Fruit fly (Drosophila melanogaster) whole organism, embryonic: ENCODE data around the gene Spn27A.
A peak's percentile ranks its signal among the peaks of the same experiment; 100 is the strongest.

Source experiments
- Antp ChIP-seq: fragments of 200-800 bp; sonication (Bioruptor generic); optimal IDR thresholded peaks from 3 replicates; lab custom pipeline; 2016; ENCODE audit warnings: missing biosample characterization, missing genetic modification characterization
- Atf-2 ChIP-seq: fragments of 200-800 bp; sonication (Bioruptor generic); optimal IDR thresholded peaks from 2 replicates; lab custom pipeline; 2016; ENCODE audit warnings: missing biosample characterization, missing genetic modification characterization
- Atf6 ChIP-seq: fragments of 200-800 bp; sonication (Bioruptor generic); IDR thresholded peaks from 2 replicates; pipeline ENCODE4 v1.3.6; 2022; ENCODE audit warnings: missing biosample characterization, missing genetic modification characterization
- CG10274 ChIP-seq: fragments of 200-800 bp; sonication (Bioruptor generic); optimal IDR thresholded peaks from 3 replicates; lab custom pipeline; 2017; ENCODE audit warnings: missing biosample characterization, mild to moderate bottlenecking, missing genetic modification characterization
- CG11456 ChIP-seq: fragments of 200-800 bp; sonication (Bioruptor generic); IDR thresholded peaks from 3 replicates; pipeline ENCODE4 v1.3.6; 2022; ENCODE audit warnings: missing biosample characterization, missing genetic modification characterization
- CG11696 ChIP-seq: fragments of 200-800 bp; sonication (Bioruptor generic); IDR thresholded peaks from 2 replicates; pipeline ENCODE4 v1.3.6; 2022; ENCODE audit warnings: missing biosample characterization, missing genetic modification characterization
- CG12744 ChIP-seq: fragments of 200-800 bp; sonication (Bioruptor generic); optimal IDR thresholded peaks from 2 replicates; lab custom pipeline; 2016; ENCODE audit warnings: missing biosample characterization, missing genetic modification characterization
- CG1529 ChIP-seq: fragments of 200-800 bp; sonication (Bioruptor generic); optimal IDR thresholded peaks from 3 replicates; lab custom pipeline; 2018; ENCODE audit warnings: missing biosample characterization, missing genetic modification characterization
- CG16815 ChIP-seq: fragments of 200-800 bp; sonication (Bioruptor generic); optimal IDR thresholded peaks from 3 replicates; lab custom pipeline; 2017; ENCODE audit warnings: missing biosample characterization, mild to moderate bottlenecking, missing genetic modification characterization
- CG2120 ChIP-seq: fragments of 200-800 bp; sonication (Bioruptor generic); optimal IDR thresholded peaks from 3 replicates; lab custom pipeline; 2016; ENCODE audit warnings: missing biosample characterization, missing genetic modification characterization
- CG31388 ChIP-seq: fragments of 200-800 bp; sonication (Bioruptor generic); optimal IDR thresholded peaks from 2 replicates; lab custom pipeline; 2016; ENCODE audit warnings: missing biosample characterization, missing genetic modification characterization
- CG4360 ChIP-seq: fragments of 200-800 bp; sonication (Bioruptor generic); IDR thresholded peaks from 2 replicates; pipeline ENCODE4 v1.3.6; 2022; ENCODE audit warnings: missing biosample characterization, missing genetic modification characterization
- CG4730 ChIP-seq: fragments of 200-800 bp; sonication (Bioruptor generic); IDR thresholded peaks from 2 replicates; pipeline ENCODE4 v1.3.6; 2022; ENCODE audit warnings: missing biosample characterization, missing genetic modification characterization
- CG6254 ChIP-seq: fragments of 200-800 bp; sonication (Bioruptor generic); optimal IDR thresholded peaks from 3 replicates; lab custom pipeline; 2017; ENCODE audit warnings: mild to moderate bottlenecking, missing biosample characterization, missing genetic modification reagents, missing genetic modification characterization
- CG6272 ChIP-seq: fragments of 200-800 bp; sonication (Bioruptor generic); IDR thresholded peaks from 2 replicates; pipeline ENCODE4 v1.3.6; 2022; ENCODE audit warnings: missing biosample characterization, missing genetic modification characterization
- CG6854 ChIP-seq: fragments of 200-800 bp; sonication (Bioruptor generic); optimal IDR thresholded peaks from 3 replicates; lab custom pipeline; 2017; ENCODE audit warnings: missing biosample characterization, mild to moderate bottlenecking, missing genetic modification characterization
- CG7357 ChIP-seq: fragments of 200-800 bp; sonication (Bioruptor generic); IDR thresholded peaks from 3 replicates; pipeline ENCODE4 v1.3.6; 2022; ENCODE audit warnings: missing biosample characterization, missing genetic modification characterization
- CG7839 ChIP-seq: fragments of 200-800 bp; sonication (Bioruptor generic); optimal IDR thresholded peaks from 3 replicates; lab custom pipeline; 2018; ENCODE audit warnings: missing biosample characterization, mild to moderate bottlenecking, missing genetic modification characterization, moderate library complexity
- CG8290 ChIP-seq, 3 experiments: fragments of 200-800 bp; sonication (Bioruptor generic); optimal IDR thresholded peaks; 2 replicates each; lab custom pipeline; 2016 to 2019; ENCODE audit warnings: missing biosample characterization in 3 of 3, missing genetic modification characterization in 3 of 3, mild to moderate bottlenecking in 2 of 3, moderate library complexity in 1 of 3
- CG9932 ChIP-seq: fragments of 200-800 bp; sonication (Bioruptor generic); IDR thresholded peaks from 2 replicates; pipeline ENCODE4 v1.3.6; 2022; ENCODE audit warnings: missing biosample characterization, missing genetic modification characterization
- Chrac-16 ChIP-seq: fragments of 200-800 bp; sonication (Bioruptor generic); optimal IDR thresholded peaks from 3 replicates; lab custom pipeline; 2016; ENCODE audit warnings: missing biosample characterization, missing genetic modification characterization
- CrebB ChIP-seq: fragments of 200-800 bp; sonication (Bioruptor generic); optimal IDR thresholded peaks from 3 replicates; lab custom pipeline; 2018; ENCODE audit warnings: missing biosample characterization, mild to moderate bottlenecking, missing genetic modification characterization
- D ChIP-seq, 2 experiments: fragments of 200-800 bp in 1 of 2; fragments of >200 bp in 1 of 2; sonication (Bioruptor generic) in 1 of 2; optimal IDR thresholded peaks; 2 replicates in 1 of 2; 3 replicates in 1 of 2; lab custom pipeline; 2017; ENCODE audit warnings: mild to moderate bottlenecking in 1 of 2, missing biosample characterization in 1 of 2, missing genetic modification characterization in 1 of 2, missing genetic modification reagents in 1 of 2
- Dad ChIP-seq: fragments of 200-800 bp; sonication (Bioruptor generic); optimal IDR thresholded peaks from 3 replicates; lab custom pipeline; 2016; ENCODE audit warnings: missing biosample characterization, missing genetic modification characterization
- ERR ChIP-seq: fragments of 200-800 bp; sonication (Bioruptor generic); optimal IDR thresholded peaks from 2 replicates; lab custom pipeline; 2016; ENCODE audit warnings: missing biosample characterization, missing genetic modification characterization
- Hmx ChIP-seq: fragments of 200-800 bp; sonication (Bioruptor generic); optimal IDR thresholded peaks from 2 replicates; lab custom pipeline; 2016; ENCODE audit warnings: missing biosample characterization, missing genetic modification characterization
- NK7.1 ChIP-seq: fragments of 200-800 bp; sonication (Bioruptor generic); optimal IDR thresholded peaks from 3 replicates; lab custom pipeline; 2016; ENCODE audit warnings: missing biosample characterization, missing genetic modification characterization
- Nf-YA ChIP-seq: fragments of 200-800 bp; sonication (Bioruptor generic); IDR thresholded peaks from 2 replicates; pipeline ENCODE4 v1.3.6; 2022; ENCODE audit warnings: missing biosample characterization, missing genetic modification characterization
- Six4 ChIP-seq: fragments of 200-800 bp; sonication (Bioruptor generic); optimal IDR thresholded peaks from 2 replicates; lab custom pipeline; 2016; ENCODE audit warnings: missing biosample characterization, missing genetic modification characterization
- Spps ChIP-seq: fragments of 200-800 bp; sonication (Bioruptor generic); optimal IDR thresholded peaks from 2 replicates; lab custom pipeline; 2018; ENCODE audit warnings: missing biosample characterization, mild to moderate bottlenecking, missing genetic modification characterization
- aop ChIP-seq: fragments of 200-800 bp; sonication (Bioruptor generic); IDR thresholded peaks from 2 replicates; pipeline ENCODE4 v1.3.6; 2022; ENCODE audit warnings: missing biosample characterization, missing genetic modification characterization
- chif ChIP-seq, 2 experiments: fragments of 200-800 bp; sonication (Bioruptor generic); optimal IDR thresholded peaks; 3 replicates each; lab custom pipeline; 2016; ENCODE audit warnings: missing biosample characterization in 2 of 2, missing genetic modification characterization in 2 of 2
- dysf ChIP-seq: fragments of 200-800 bp; sonication (Bioruptor generic); IDR thresholded peaks from 3 replicates; pipeline ENCODE4 v1.3.6; 2022; ENCODE audit warnings: missing biosample characterization, missing genetic modification characterization
- emc ChIP-seq: fragments of 200-800 bp; sonication (Bioruptor generic); optimal IDR thresholded peaks from 2 replicates; lab custom pipeline; 2016; ENCODE audit warnings: missing biosample characterization, missing genetic modification characterization
- gro ChIP-seq: fragments of 200-800 bp; sonication (Bioruptor generic); optimal IDR thresholded peaks from 2 replicates; lab custom pipeline; 2016; ENCODE audit warnings: missing biosample characterization, missing genetic modification characterization
- gt ChIP-seq: fragments of 200-800 bp; sonication (Bioruptor generic); IDR thresholded peaks from 2 replicates; pipeline ENCODE4 v1.3.6; 2022; ENCODE audit warnings: missing biosample characterization, missing genetic modification characterization
- her ChIP-seq: fragments of 200-800 bp; sonication (Bioruptor generic); optimal IDR thresholded peaks from 2 replicates; lab custom pipeline; 2016; ENCODE audit warnings: missing biosample characterization, missing genetic modification characterization
- inv ChIP-seq: fragments of 200-800 bp; sonication (Bioruptor generic); IDR thresholded peaks from 2 replicates; pipeline ENCODE4 v1.3.6; 2022; ENCODE audit warnings: missing biosample characterization, missing genetic modification characterization; ENCODE audit not compliant: partially characterized antibody
- jigr1 ChIP-seq: fragments of 200-800 bp; sonication (Bioruptor generic); IDR thresholded peaks from 3 replicates; pipeline ENCODE4 v1.3.6; 2022; ENCODE audit warnings: missing biosample characterization, missing genetic modification characterization
- kah ChIP-seq: fragments of 200-800 bp; sonication (Bioruptor generic); optimal IDR thresholded peaks from 2 replicates; lab custom pipeline; 2018; ENCODE audit warnings: missing biosample characterization, mild to moderate bottlenecking, missing genetic modification characterization
- nerfin-1 ChIP-seq: fragments of 200-800 bp; sonication (Bioruptor generic); optimal IDR thresholded peaks from 3 replicates; lab custom pipeline; 2019; ENCODE audit warnings: missing biosample characterization, mild to moderate bottlenecking, missing genetic modification characterization, moderate library complexity
- org-1 ChIP-seq: fragments of 200-800 bp; sonication (Bioruptor generic); optimal IDR thresholded peaks from 2 replicates; lab custom pipeline; 2017; ENCODE audit warnings: missing biosample characterization, missing genetic modification characterization
- repo ChIP-seq: fragments of 200-800 bp; sonication (Bioruptor generic); optimal IDR thresholded peaks from 2 replicates; lab custom pipeline; 2016; ENCODE audit warnings: missing biosample characterization, missing genetic modification characterization
- sc ChIP-seq, 3 experiments: fragments of >200 bp in 2 of 3; fragments of 200-800 bp in 1 of 3; sonication (Bioruptor generic) in 1 of 3; optimal IDR thresholded peaks; 2 replicates in 2 of 3; 3 replicates in 1 of 3; lab custom pipeline; 2017; ENCODE audit warnings: mild to moderate bottlenecking in 1 of 3, missing biosample characterization in 1 of 3, missing genetic modification characterization in 1 of 3, missing genetic modification reagents in 1 of 3
- sd ChIP-seq: fragments of 200-800 bp; sonication (Bioruptor generic); optimal IDR thresholded peaks from 3 replicates; lab custom pipeline; 2018; ENCODE audit warnings: missing biosample characterization, mild to moderate bottlenecking, missing genetic modification characterization, moderate library complexity
- stwl ChIP-seq: fragments of 200-800 bp; sonication (Bioruptor generic); optimal IDR thresholded peaks from 3 replicates; lab custom pipeline; 2018; ENCODE audit warnings: missing biosample characterization, mild to moderate bottlenecking, missing genetic modification characterization, moderate library complexity
- tll ChIP-seq, 2 experiments: fragments of 200-800 bp in 1 of 2; fragments of >200 bp in 1 of 2; sonication (Bioruptor generic) in 1 of 2; optimal IDR thresholded peaks; 2 replicates each; lab custom pipeline; 2017 to 2019; ENCODE audit warnings: missing biosample characterization in 2 of 2, missing genetic modification characterization in 2 of 2, mild to moderate bottlenecking in 1 of 2, moderate library complexity in 1 of 2
- twi ChIP-seq: fragments of 200-800 bp; optimal IDR thresholded peaks from 2 replicates; lab custom pipeline; 2019; ENCODE audit warnings: missing biosample characterization, mild to moderate bottlenecking, missing genetic modification characterization, moderate library complexity
- vfl ChIP-seq: fragments of 200-800 bp; sonication (Bioruptor generic); optimal IDR thresholded peaks from 2 replicates; lab custom pipeline; 2016; ENCODE audit warnings: missing biosample characterization, missing genetic modification characterization
- zen ChIP-seq: fragments of 200-800 bp; sonication (Bioruptor generic); optimal IDR thresholded peaks from 3 replicates; lab custom pipeline; 2018; ENCODE audit warnings: missing biosample characterization, mild to moderate bottlenecking, missing genetic modification characterization, moderate library complexity

Gene Spn27A

dm6 chr2L:6648163-6648628 is 25.0 kb downstream of the Spn27A start (continued):
- peak; percentile 92 for TF ChIP-seq twi
- TF ChIP-seq org-1 (GFP tag; lab: Kevin White, UChicago) = peak; percentile 94
- peak; percentile 80 for TF ChIP-seq CG6272
- TF ChIP-seq NK7.1 = peak; percentile 70
- peak; percentile 86 for TF ChIP-seq CG4730 (GFP tag; lab: Robert Waterston, UW)
- peak; percentile 84 for TF ChIP-seq repo (GFP tag; lab: Kevin White, UChicago)
- peak; percentile 86 for TF ChIP-seq emc (GFP tag; lab: Kevin White, UChicago)
- TF ChIP-seq D (optimal IDR thresholded peaks at IDR 0.05; lab: Kevin White, UChicago) = no peak
- TF ChIP-seq D (GFP tag; optimal IDR thresholded peaks at IDR 0.05; lab: Kevin White, UChicago) = peak; percentile 93
- TF ChIP-seq ERR (GFP tag; lab: Kevin White, UChicago) = peak; percentile 81
- TF ChIP-seq sd (tag; lab: Kevin White, UChicago) = peak; percentile 87
- peak; percentile 89 for TF ChIP-seq kah (GFP tag; lab: Kevin White, UChicago)
- peak; percentile 75 for TF ChIP-seq CG11696 (GFP tag; lab: Robert Waterston, UW)
- peak; percentile 87 for TF ChIP-seq Atf-2 (GFP tag; lab: Kevin White, UChicago)
- TF ChIP-seq Antp (GFP tag; lab: Kevin White, UChicago) = peak; percentile 86
- peak; percentile 82 for TF ChIP-seq jigr1
- peak; percentile 92 for TF ChIP-seq CG12744 (GFP tag; lab: Kevin White, UChicago)
- TF ChIP-seq Atf6 = peak; percentile 96
- peak; percentile 65 for TF ChIP-seq Nf-YA (GFP tag; lab: Robert Waterston, UW)
- TF ChIP-seq CG9932 (GFP tag; lab: Robert Waterston, UW) = peak; percentile 93
- peak; percentile 97 for TF ChIP-seq CG7839 (tag; lab: Kevin White, UChicago)
- peak; percentile 87 for TF ChIP-seq zen (tag; lab: Kevin White, UChicago)
- TF ChIP-seq vfl = peak; percentile 91
- no peak for TF ChIP-seq aop (GFP tag; lab: Robert Waterston, UW)
- peak; percentile 87 for TF ChIP-seq CG10274 (GFP tag; lab: Kevin White, UChicago)
- TF ChIP-seq her = peak; percentile 81
- TF ChIP-seq gro = peak; percentile 92
- TF ChIP-seq CG8290 (GFP tag; optimal IDR thresholded peaks at IDR 0.05; lab: Kevin White, UChicago) = peak; percentile 89
- peak; percentile 88 to 92 for TF ChIP-seq CG8290 (tag; optimal IDR thresholded peaks at IDR 0.05; lab: Kevin White, UChicago)
- peak; percentile 88 for TF ChIP-seq CG7357
- no peak; the same call in 1 of the 2 replicates for TF ChIP-seq CG4360 (GFP tag; lab: Robert Waterston, UW)
- TF ChIP-seq CG1529 = peak; percentile 89
- TF ChIP-seq Hmx = peak; percentile 86
- peak; percentile 95 for TF ChIP-seq dysf (GFP tag; lab: Robert Waterston, UW)
- peak; percentile 91 for TF ChIP-seq CrebB
- peak; percentile 89 for TF ChIP-seq chif (GFP tag; optimal IDR thresholded peaks at IDR 0.05; lab: Kevin White, UChicago)
- no peak for TF ChIP-seq sc (optimal IDR thresholded peaks at IDR 0.05; lab: Kevin White, UChicago)
- peak; percentile 88 for TF ChIP-seq sc (GFP tag; optimal IDR thresholded peaks at IDR 0.05; lab: Kevin White, UChicago)
- TF ChIP-seq CG11456 (GFP tag; lab: Robert Waterston, UW) = peak; percentile 91
- TF ChIP-seq stwl (tag; lab: Kevin White, UChicago) = peak; percentile 64
- TF ChIP-seq CG6254 = peak; percentile 87
- peak; percentile 95 for TF ChIP-seq Chrac-16 (GFP tag; lab: Kevin White, UChicago)
- TF ChIP-seq tll (GFP tag; optimal IDR thresholded peaks at IDR 0.05; lab: Kevin White, UChicago) = peak; percentile 28
- peak; percentile 93 for TF ChIP-seq nerfin-1 (tag; lab: Kevin White, UChicago)
- peak; percentile 86 for TF ChIP-seq Spps (tag; lab: Kevin White, UChicago)
- peak; percentile 77 for TF ChIP-seq CG31388 (GFP tag; lab: Kevin White, UChicago)
- TF ChIP-seq Dad (GFP tag; lab: Kevin White, UChicago) = peak; percentile 94
- peak; percentile 93 for TF ChIP-seq Six4 (GFP tag; lab: Kevin White, UChicago)
- TF ChIP-seq CG2120 (GFP tag; lab: Kevin White, UChicago) = peak; percentile 97
- TF ChIP-seq CG16815 (GFP tag; lab: Kevin White, UChicago) = peak; percentile 92
- TF ChIP-seq CG6854 (GFP tag; lab: Kevin White, UChicago) = peak; percentile 93
- no peak for TF ChIP-seq inv
- TF ChIP-seq gt = peak; percentile 63
